Worm (Caenorhabditis elegans) whole organism, L4 larva: Measurements from ENCODE around the gene dml-1.

Experiments used
- F37D6.2 ChIP-seq: sonication (generic microtip); optimal IDR thresholded peaks from 2 replicates; lab custom pipeline; 2016; ENCODE audit warnings: mild to moderate bottlenecking, missing genetic modification characterization, missing compliant biosample characterization
- T20F7.1 ChIP-seq: fragments of 200-800 bp; sonication (Bioruptor generic); optimal IDR thresholded peaks from 2 replicates; lab custom pipeline; 2018; ENCODE audit warnings: mild to moderate bottlenecking, missing genetic modification characterization, missing compliant biosample characterization
- T26A8.4 ChIP-seq: fragments of 200-800 bp; sonication (Bioruptor generic); IDR thresholded peaks from 2 replicates; pipeline ENCODE4 v1.3.6; 2022; ENCODE audit warnings: missing genetic modification characterization, missing compliant biosample characterization
- attf-4 ChIP-seq: sonication (generic microtip); optimal IDR thresholded peaks from 3 replicates; lab custom pipeline; 2017; ENCODE audit warnings: missing biosample characterization, missing genetic modification characterization
- ces-1 ChIP-seq: fragments of 150-350 bp; sonication (generic microtip); optimal IDR thresholded peaks from 4 replicates; lab custom pipeline; 2014; ENCODE audit warnings: missing biosample characterization, missing genetic modification reagents, missing genetic modification characterization
- daf-16 ChIP-seq, 3 experiments: sonication (generic microtip); optimal IDR thresholded peaks; 2 replicates each; lab custom pipeline; 2016 to 2017; ENCODE audit warnings: missing genetic modification characterization in 3 of 3, missing genetic modification reagents in 3 of 3, mild to moderate bottlenecking in 2 of 3, missing compliant biosample characterization in 2 of 3, missing biosample characterization in 1 of 3, moderate library complexity in 1 of 3
- hlh-11 ChIP-seq: fragments of 200-800 bp; sonication (Bioruptor generic); optimal IDR thresholded peaks from 2 replicates; lab custom pipeline; 2018; ENCODE audit warnings: mild to moderate bottlenecking, missing genetic modification characterization, missing compliant biosample characterization
- hmg-1.1 ChIP-seq: fragments of 200-800 bp; sonication (Bioruptor generic); IDR thresholded peaks from 2 replicates; pipeline ENCODE4 v1.3.6; 2022; ENCODE audit warnings: missing genetic modification reagents, missing genetic modification characterization, missing compliant biosample characterization
- jun-1 ChIP-seq: fragments of 150-350 bp; optimal IDR thresholded peaks from 2 replicates; lab custom pipeline; 2014; ENCODE audit warnings: missing biosample characterization, missing genetic modification reagents, missing genetic modification characterization
- lin-1 ChIP-seq: fragments of 200-800 bp; sonication (Bioruptor generic); IDR thresholded peaks from 2 replicates; pipeline ENCODE4 v1.3.6; 2022; ENCODE audit warnings: missing genetic modification reagents, missing genetic modification characterization, missing compliant biosample characterization
- nhr-10 ChIP-seq: fragments of 150-350 bp; optimal IDR thresholded peaks from 2 replicates; lab custom pipeline; 2014; ENCODE audit warnings: missing biosample characterization, missing genetic modification characterization
- nhr-25 ChIP-seq: sonication (generic microtip); optimal IDR thresholded peaks from 2 replicates; lab custom pipeline; 2017; ENCODE audit warnings: missing genetic modification characterization, mild to moderate bottlenecking, missing compliant biosample characterization, antibody characterized with exemption, moderate library complexity, borderline replicate concordance; ENCODE audit not compliant: insufficient read depth
- nhr-41 ChIP-seq: fragments of 200-800 bp; sonication (Bioruptor generic); IDR thresholded peaks from 2 replicates; pipeline ENCODE4 v1.3.6; 2022; ENCODE audit warnings: missing genetic modification reagents, missing genetic modification characterization, missing compliant biosample characterization
- rbr-2 ChIP-seq: sonication (generic microtip); optimal IDR thresholded peaks from 2 replicates; lab custom pipeline; 2016; ENCODE audit warnings: missing genotype, missing genetic modification characterization, missing compliant biosample characterization
- spr-1 ChIP-seq: sonication (generic microtip); optimal IDR thresholded peaks from 2 replicates; lab custom pipeline; 2016; ENCODE audit warnings: mild to moderate bottlenecking, missing genetic modification characterization, missing compliant biosample characterization
- vab-7 ChIP-seq: fragments of 200-800 bp; sonication (Bioruptor generic); IDR thresholded peaks from 2 replicates; pipeline ENCODE4 v1.3.6; 2022; ENCODE audit warnings: missing genetic modification reagents, missing genetic modification characterization, missing compliant biosample characterization
- zfp-3 ChIP-seq: fragments of 200-800 bp; sonication (Bioruptor generic); conservative IDR thresholded peaks from 2 replicates; pipeline ENCODE4 v1.3.6; 2022; ENCODE audit warnings: missing genetic modification reagents, missing genetic modification characterization, missing compliant biosample characterization
- zip-11 ChIP-seq: fragments of 200-800 bp; sonication (Bioruptor generic); IDR thresholded peaks from 2 replicates; pipeline ENCODE4 v1.3.6; 2022; ENCODE audit warnings: missing genetic modification characterization, missing compliant biosample characterization

Gene dml-1

DNA sequence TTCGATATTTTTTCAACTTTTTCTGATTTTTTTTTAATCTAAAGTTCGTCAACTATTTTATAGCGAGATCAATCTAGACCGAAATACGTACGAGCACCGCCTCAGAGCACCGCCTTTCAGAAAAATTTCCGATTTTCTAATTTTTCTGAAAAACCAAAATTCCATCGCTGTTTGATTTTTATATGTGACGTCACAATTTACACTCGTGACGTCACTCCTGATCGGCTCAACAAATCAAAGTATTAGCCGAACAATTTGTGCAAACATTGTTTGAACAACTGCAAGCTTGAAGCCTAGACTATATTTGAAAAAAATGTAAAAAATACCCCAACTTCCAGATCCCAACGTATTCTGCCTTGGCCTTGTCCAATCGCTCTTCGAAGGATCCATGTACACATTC lies 48.4 kb downstream of the dml-1 start:
- TF ChIP-seq nhr-25 (tag; lab: Kevin White, UChicago) (no peak), hmg-1.1 (GFP tag; lab: Robert Waterston, UW) (no peak), zip-11 (GFP tag; lab: Robert Waterston, UW) (no peak), daf-16 (GFP tag; optimal IDR thresholded peaks at IDR 0.05; lab: Kevin White, UChicago) (no peak), daf-16 (tag; optimal IDR thresholded peaks at IDR 0.05; lab: Kevin White, UChicago) (no peak), nhr-10 (tag; lab: Kevin White, UChicago) (no peak), T26A8.4 (GFP tag; lab: Robert Waterston, UW) (no peak), vab-7 (no peak), attf-4 (tag; lab: Kevin White, UChicago) (no peak), zfp-3 (GFP tag; lab: Robert Waterston, UW) (no peak), T20F7.1 (GFP tag; lab: Kevin White, UChicago) (no peak), lin-1 (no peak), nhr-41 (no peak), F37D6.2 (no peak), ces-1 (GFP tag; lab: Kevin White, UChicago) (no peak), rbr-2 (tag; lab: Kevin White, UChicago) (no peak), hlh-11 (tag; lab: Kevin White, UChicago) (no peak), jun-1 (tag; lab: Kevin White, UChicago) (no peak), spr-1 (tag; lab: Kevin White, UChicago) (no peak)
